Fruit fly (Drosophila melanogaster): ENCODE measurements around the gene CG15021.

- TF ChIP-seq ATbp (GFP tag; optimal IDR thresholded peaks at IDR 0.05) = no peak
- TF ChIP-seq pita (GFP tag; optimal IDR thresholded peaks at IDR 0.05) = no peak
- no peak for TF ChIP-seq CG9876 (GFP tag; optimal IDR thresholded peaks at IDR 0.05)
- TF ChIP-seq pum (GFP tag; optimal IDR thresholded peaks at IDR 0.05) = no peak
- no peak for TF ChIP-seq CG9932 (GFP tag; IDR thresholded peaks at IDR 0.05)
- no peak for TF ChIP-seq usp (GFP tag; optimal IDR thresholded peaks at IDR 0.05)
- no peak for TF ChIP-seq ham (GFP tag; IDR thresholded peaks at IDR 0.05)
- no peak for TF ChIP-seq CG17612 (GFP tag; IDR thresholded peaks at IDR 0.05)
- no peak for TF ChIP-seq pros (GFP tag; optimal IDR thresholded peaks at IDR 0.05)
- TF ChIP-seq gsb (GFP tag; IDR thresholded peaks at IDR 0.05) = no peak
- no peak for TF ChIP-seq CG16863 (GFP tag; optimal IDR thresholded peaks at IDR 0.05)
- no peak for TF ChIP-seq Atf3 (GFP tag; optimal IDR thresholded peaks at IDR 0.05)
- TF ChIP-seq fd64A (GFP tag; optimal IDR thresholded peaks at IDR 0.05) = no peak
These were observed 40.9 kb upstream of the CG15021 start for dm6 chr3L:4395501-4396073.
